Fruit fly (Drosophila melanogaster) whole organism, embryonic: ENCODE data around the gene CG14442.

Experiments
- Asciz ChIP-seq: fragments of 200-800 bp; sonication (Bioruptor generic); optimal IDR thresholded peaks from 2 replicates; lab custom pipeline; 2017; ENCODE audit warnings: missing biosample characterization, mild to moderate bottlenecking, missing genetic modification characterization, missing genetic modification reagents
- BEAF-32 ChIP-seq: fragments of 200-800 bp; sonication (Bioruptor generic); optimal IDR thresholded peaks from 3 replicates; lab custom pipeline; 2017; ENCODE audit warnings: missing biosample characterization, missing genetic modification characterization, mild to moderate bottlenecking, moderate library complexity, missing genetic modification reagents
- CG10431 ChIP-seq: fragments of 200-800 bp; sonication (Bioruptor generic); optimal IDR thresholded peaks from 3 replicates; lab custom pipeline; 2018; ENCODE audit warnings: missing biosample characterization, mild to moderate bottlenecking, missing genetic modification characterization
- CG13624 ChIP-seq: fragments of 200-800 bp; sonication (Bioruptor generic); optimal IDR thresholded peaks from 2 replicates; lab custom pipeline; 2016; ENCODE audit warnings: missing biosample characterization, missing genetic modification characterization
- CG13775 ChIP-seq: fragments of 200-800 bp; sonication (Bioruptor generic); optimal IDR thresholded peaks from 3 replicates; lab custom pipeline; 2017; ENCODE audit warnings: missing biosample characterization, mild to moderate bottlenecking, missing genetic modification characterization
- CG13894 ChIP-seq: fragments of 200-800 bp; sonication (Bioruptor generic); optimal IDR thresholded peaks from 3 replicates; lab custom pipeline; 2018; ENCODE audit warnings: missing biosample characterization, mild to moderate bottlenecking, missing genetic modification characterization, moderate library complexity
- CG1647 ChIP-seq: fragments of 200-800 bp; sonication (Bioruptor generic); optimal IDR thresholded peaks from 3 replicates; lab custom pipeline; 2016; ENCODE audit warnings: missing biosample characterization, missing genetic modification characterization
- CG17912 ChIP-seq: fragments of 200-800 bp; sonication (Bioruptor generic); optimal IDR thresholded peaks from 2 replicates; lab custom pipeline; 2018; ENCODE audit warnings: missing biosample characterization, mild to moderate bottlenecking, missing genetic modification characterization
- CG18599 ChIP-seq: fragments of 200-800 bp; sonication (Bioruptor generic); optimal IDR thresholded peaks from 3 replicates; lab custom pipeline; 2017; ENCODE audit warnings: missing biosample characterization, missing genetic modification characterization, mild to moderate bottlenecking, moderate library complexity, missing genetic modification reagents
- CG2129 ChIP-seq: fragments of 200-800 bp; sonication (Bioruptor generic); IDR thresholded peaks from 2 replicates; pipeline ENCODE4 v1.3.6; 2022; ENCODE audit warnings: missing biosample characterization, missing genetic modification characterization; ENCODE audit not compliant: partially characterized antibody
- CG2202 ChIP-seq: fragments of 200-800 bp; sonication (Bioruptor generic); optimal IDR thresholded peaks from 2 replicates; lab custom pipeline; 2018; ENCODE audit warnings: missing biosample characterization, mild to moderate bottlenecking, missing genetic modification characterization
- CG2678 ChIP-seq: fragments of 200-800 bp; sonication (Bioruptor generic); optimal IDR thresholded peaks from 3 replicates; lab custom pipeline; 2019; ENCODE audit warnings: missing biosample characterization, mild to moderate bottlenecking, missing genetic modification characterization, moderate library complexity
- CG3163 ChIP-seq: fragments of 200-800 bp; sonication (Bioruptor generic); optimal IDR thresholded peaks from 3 replicates; lab custom pipeline; 2016; ENCODE audit warnings: missing biosample characterization, missing genetic modification characterization
- CG32767 ChIP-seq: fragments of 200-800 bp; sonication (Bioruptor generic); IDR thresholded peaks from 2 replicates; pipeline ENCODE4 v1.3.6; 2022; ENCODE audit warnings: missing biosample characterization, missing genetic modification characterization
- CG34422 ChIP-seq: fragments of 200-800 bp; sonication (Bioruptor generic); IDR thresholded peaks from 3 replicates; pipeline ENCODE4 v1.3.6; 2022; ENCODE audit warnings: missing biosample characterization, missing genetic modification characterization
- CG4617 ChIP-seq: fragments of 200-800 bp; sonication (Bioruptor generic); optimal IDR thresholded peaks from 3 replicates; lab custom pipeline; 2016; ENCODE audit warnings: missing biosample characterization, missing genetic modification characterization, borderline replicate concordance
- CG6654 ChIP-seq: fragments of 200-800 bp; sonication (Bioruptor generic); optimal IDR thresholded peaks from 2 replicates; lab custom pipeline; 2017; ENCODE audit warnings: missing biosample characterization, mild to moderate bottlenecking, missing genetic modification characterization
- CG6813 ChIP-seq: fragments of 200-800 bp; sonication (Bioruptor generic); optimal IDR thresholded peaks from 2 replicates; lab custom pipeline; 2017; ENCODE audit warnings: missing biosample characterization, missing genetic modification characterization, mild to moderate bottlenecking, moderate library complexity, missing genetic modification reagents
- CG7963 ChIP-seq: fragments of 200-800 bp; sonication (Bioruptor generic); IDR thresholded peaks from 3 replicates; pipeline ENCODE4 v1.3.6; 2022; ENCODE audit warnings: missing biosample characterization, missing genetic modification characterization; ENCODE audit not compliant: partially characterized antibody
- CG8359 ChIP-seq: fragments of 200-800 bp; sonication (Bioruptor generic); optimal IDR thresholded peaks from 2 replicates; lab custom pipeline; 2017; ENCODE audit warnings: missing biosample characterization, mild to moderate bottlenecking, missing genetic modification characterization, borderline replicate concordance
- CG9609 ChIP-seq: fragments of 200-800 bp; sonication (Bioruptor generic); optimal IDR thresholded peaks from 3 replicates; lab custom pipeline; 2016; ENCODE audit warnings: missing biosample characterization, missing genetic modification characterization
- CrebB ChIP-seq: fragments of 200-800 bp; sonication (Bioruptor generic); optimal IDR thresholded peaks from 3 replicates; lab custom pipeline; 2018; ENCODE audit warnings: missing biosample characterization, mild to moderate bottlenecking, missing genetic modification characterization
- Doc3 ChIP-seq: fragments of 200-800 bp; sonication (Bioruptor generic); IDR thresholded peaks from 3 replicates; pipeline ENCODE4 v1.3.6; 2022; ENCODE audit warnings: missing biosample characterization, missing genetic modification characterization; ENCODE audit not compliant: partially characterized antibody
- E2f2 ChIP-seq: fragments of 200-800 bp; sonication (Bioruptor generic); IDR thresholded peaks from 2 replicates; pipeline ENCODE4 v1.3.6; 2022; ENCODE audit warnings: missing biosample characterization, missing genetic modification characterization
- ERR ChIP-seq: fragments of 200-800 bp; sonication (Bioruptor generic); optimal IDR thresholded peaks from 2 replicates; lab custom pipeline; 2016; ENCODE audit warnings: missing biosample characterization, missing genetic modification characterization
- GATAe ChIP-seq: fragments of 200-800 bp; sonication (Bioruptor generic); conservative IDR thresholded peaks from 2 replicates; pipeline ENCODE4 v1.3.6; 2022; ENCODE audit warnings: missing biosample characterization, missing genetic modification characterization
- MBD-R2 ChIP-seq: fragments of 200-800 bp; sonication (Bioruptor generic); IDR thresholded peaks from 2 replicates; pipeline ENCODE4 v1.3.6; 2022; ENCODE audit warnings: missing biosample characterization, missing genetic modification characterization
- Max ChIP-seq: fragments of 200-800 bp; sonication (Bioruptor generic); optimal IDR thresholded peaks from 2 replicates; lab custom pipeline; 2016; ENCODE audit warnings: missing biosample characterization, mild to moderate bottlenecking, missing genetic modification characterization
- Mes4 ChIP-seq: fragments of 200-800 bp; sonication (Bioruptor generic); optimal IDR thresholded peaks from 2 replicates; lab custom pipeline; 2016; ENCODE audit warnings: missing biosample characterization, missing genetic modification characterization
- Nf-YB ChIP-seq: fragments of 200-800 bp; sonication (Bioruptor generic); optimal IDR thresholded peaks from 3 replicates; lab custom pipeline; 2019; ENCODE audit warnings: missing biosample characterization, mild to moderate bottlenecking, missing genetic modification characterization, moderate library complexity
- NfI ChIP-seq: fragments of 200-800 bp; sonication (Bioruptor generic); optimal IDR thresholded peaks from 3 replicates; lab custom pipeline; 2018; ENCODE audit warnings: missing biosample characterization, mild to moderate bottlenecking, missing genetic modification characterization, moderate library complexity
- Ravus ChIP-seq: fragments of 200-800 bp; sonication (Bioruptor generic); IDR thresholded peaks from 2 replicates; pipeline ENCODE4 v1.3.6; 2022; ENCODE audit warnings: missing biosample characterization, missing genetic modification characterization
- Ssrp ChIP-seq: fragments of 200-800 bp; sonication (Bioruptor generic); optimal IDR thresholded peaks from 2 replicates; lab custom pipeline; 2018; ENCODE audit warnings: missing biosample characterization, mild to moderate bottlenecking, missing genetic modification characterization, moderate library complexity
- Usf ChIP-seq: fragments of 200-800 bp; sonication (Bioruptor generic); optimal IDR thresholded peaks from 2 replicates; lab custom pipeline; 2017; ENCODE audit warnings: missing genotype, missing biosample characterization, missing genetic modification characterization
- amos ChIP-seq: fragments of 200-800 bp; sonication (Bioruptor generic); IDR thresholded peaks from 2 replicates; pipeline ENCODE4 v1.3.6; 2022; ENCODE audit warnings: missing biosample characterization, missing genetic modification characterization; ENCODE audit not compliant: partially characterized antibody
- bab2 ChIP-seq: fragments of 200-800 bp; sonication (Bioruptor generic); optimal IDR thresholded peaks from 2 replicates; lab custom pipeline; 2016; ENCODE audit warnings: missing biosample characterization, missing genetic modification characterization
- ems ChIP-seq: fragments of 200-800 bp; sonication (Bioruptor generic); optimal IDR thresholded peaks from 3 replicates; lab custom pipeline; 2016; ENCODE audit warnings: missing biosample characterization, missing genetic modification characterization
- fd96Cb ChIP-seq: fragments of 200-800 bp; sonication (Bioruptor generic); optimal IDR thresholded peaks from 2 replicates; lab custom pipeline; 2018; ENCODE audit warnings: missing biosample characterization, mild to moderate bottlenecking, missing genetic modification characterization, moderate library complexity
- gcm ChIP-seq: fragments of 200-800 bp; sonication (Bioruptor generic); optimal IDR thresholded peaks from 2 replicates; lab custom pipeline; 2019; ENCODE audit warnings: missing biosample characterization, mild to moderate bottlenecking, missing genetic modification characterization, moderate library complexity
- jumu ChIP-seq: fragments of 200-800 bp; sonication (Bioruptor generic); optimal IDR thresholded peaks from 3 replicates; lab custom pipeline; 2016; ENCODE audit warnings: missing biosample characterization, missing genetic modification characterization
- lab ChIP-seq: fragments of 200-800 bp; sonication (Bioruptor generic); optimal IDR thresholded peaks from 3 replicates; lab custom pipeline; 2017; ENCODE audit warnings: missing biosample characterization, missing genetic modification characterization, mild to moderate bottlenecking, moderate library complexity, missing genetic modification reagents
- lola ChIP-seq, 3 experiments: fragments of >200 bp in 2 of 3; fragments of 200-800 bp in 1 of 3; sonication (Bioruptor generic) in 1 of 3; optimal IDR thresholded peaks; 2 replicates each; lab custom pipeline; 2017 to 2019; ENCODE audit warnings: missing biosample characterization in 3 of 3, missing genetic modification characterization in 3 of 3, mild to moderate bottlenecking in 1 of 3, moderate library complexity in 1 of 3
- nerfin-2 ChIP-seq: fragments of 200-800 bp; sonication (Bioruptor generic); IDR thresholded peaks from 2 replicates; pipeline ENCODE4 v1.3.6; 2022; ENCODE audit warnings: missing biosample characterization, missing genetic modification characterization; ENCODE audit not compliant: partially characterized antibody
- row ChIP-seq: fragments of 200-800 bp; sonication (Bioruptor generic); IDR thresholded peaks from 3 replicates; pipeline ENCODE4 v1.3.6; 2022; ENCODE audit warnings: missing biosample characterization, missing genetic modification characterization
- sd ChIP-seq: fragments of 200-800 bp; sonication (Bioruptor generic); optimal IDR thresholded peaks from 3 replicates; lab custom pipeline; 2018; ENCODE audit warnings: missing biosample characterization, mild to moderate bottlenecking, missing genetic modification characterization, moderate library complexity
- sens-2 ChIP-seq: fragments of 200-800 bp; sonication (Bioruptor generic); IDR thresholded peaks from 2 replicates; pipeline ENCODE4 v1.3.6; 2022; ENCODE audit warnings: missing biosample characterization, missing genetic modification characterization
- ttk ChIP-seq: fragments of 200-800 bp; sonication (Bioruptor generic); IDR thresholded peaks from 2 replicates; pipeline ENCODE4 v2.1.2; 2022; ENCODE audit warnings: missing biosample characterization, missing genetic modification characterization
- tx ChIP-seq: fragments of 200-800 bp; sonication (Bioruptor generic); optimal IDR thresholded peaks from 2 replicates; lab custom pipeline; 2016; ENCODE audit warnings: missing biosample characterization, missing genetic modification characterization

The CG14442 gene

dm6 chrX:6683635-6684499, 10.9 kb downstream of the CG14442 start, which contains the start of gene Pink1 (continued):
- TF ChIP-seq CrebB (tag; lab: Kevin White, UChicago): no peak
- TF ChIP-seq Doc3 (GFP tag; lab: Robert Waterston, UW): no peak
- TF ChIP-seq E2f2 (GFP tag; lab: Robert Waterston, UW): no peak
- TF ChIP-seq BEAF-32 (GFP tag; lab: Kevin White, UChicago): peak; percentile 72
- TF ChIP-seq CG9609 (GFP tag; lab: Kevin White, UChicago): no peak
- TF ChIP-seq nerfin-2 (GFP tag; lab: Robert Waterston, UW): peak; percentile 56
- TF ChIP-seq Mes4 (GFP tag; lab: Kevin White, UChicago): no peak
- no peak for TF ChIP-seq sens-2
- no peak for TF ChIP-seq Usf (GFP tag; lab: Kevin White, UChicago)
- TF ChIP-seq CG6813: no peak
- TF ChIP-seq CG1647: no peak
- TF ChIP-seq CG2129: no peak
- TF ChIP-seq fd96Cb: no peak
- no peak for TF ChIP-seq CG32767 (GFP tag; lab: Robert Waterston, UW)
- no peak for TF ChIP-seq Ravus (GFP tag; lab: Robert Waterston, UW)
- no peak for TF ChIP-seq Max (GFP tag; lab: Kevin White, UChicago)
- TF ChIP-seq gcm (GFP tag; lab: Kevin White, UChicago): no peak
- no peak for TF ChIP-seq ttk (GFP tag; lab: Robert Waterston, UW)
- no peak for TF ChIP-seq lola (GFP tag; optimal IDR thresholded peaks at IDR 0.05; lab: Kevin White, UChicago)
- TF ChIP-seq CG13624 (GFP tag; lab: Kevin White, UChicago): peak; percentile 91
- TF ChIP-seq CG13775 (GFP tag; lab: Kevin White, UChicago): no peak
- 0 out of 3 replicates have a peak, but pooled peaks have one; percentile 6 for TF ChIP-seq CG7963
- no peak for TF ChIP-seq row (GFP tag; lab: Robert Waterston, UW)
- TF ChIP-seq GATAe (GFP tag; lab: Robert Waterston, UW): no peak
- TF ChIP-seq CG2202 (tag; lab: Kevin White, UChicago): no peak
- TF ChIP-seq ems (GFP tag; lab: Kevin White, UChicago): no peak
- TF ChIP-seq CG18599: no peak
- no peak for TF ChIP-seq CG10431 (GFP tag; lab: Kevin White, UChicago)
- TF ChIP-seq NfI: no peak
- TF ChIP-seq jumu (GFP tag; lab: Kevin White, UChicago): no peak
- TF ChIP-seq CG13894: no peak
- no peak for TF ChIP-seq CG2678 (tag; lab: Kevin White, UChicago)
- no peak for TF ChIP-seq CG17912 (GFP tag; lab: Kevin White, UChicago)
- TF ChIP-seq ERR (GFP tag; lab: Kevin White, UChicago): no peak
- TF ChIP-seq CG6654 (GFP tag; lab: Kevin White, UChicago): no peak
- TF ChIP-seq Nf-YB (GFP tag; lab: Kevin White, UChicago): no peak
- no peak for TF ChIP-seq CG8359 (GFP tag; lab: Kevin White, UChicago)
- no peak for TF ChIP-seq Asciz (GFP tag; lab: Kevin White, UChicago)
- TF ChIP-seq CG4617 (GFP tag; lab: Kevin White, UChicago): peak; percentile 75
- TF ChIP-seq sd (tag; lab: Kevin White, UChicago): no peak
- no peak for TF ChIP-seq bab2 (GFP tag; lab: Kevin White, UChicago)
- TF ChIP-seq CG34422 (GFP tag; lab: Robert Waterston, UW): no peak
- TF ChIP-seq Ssrp (tag; lab: Kevin White, UChicago): no peak
- TF ChIP-seq amos (GFP tag; lab: Robert Waterston, UW): peak; percentile 64
- TF ChIP-seq CG3163 (GFP tag; lab: Kevin White, UChicago): no peak
- no peak for TF ChIP-seq tx
- no peak for TF ChIP-seq lab (GFP tag; lab: Kevin White, UChicago)
- TF ChIP-seq MBD-R2: peak; percentile 35; the same call in 1 of the 2 replicates
